Worm (Caenorhabditis elegans): Measurements from ENCODE around the gene K07E12.2.
A peak's percentile ranks its signal among the peaks of the same experiment; 100 is the strongest.

DNA sequence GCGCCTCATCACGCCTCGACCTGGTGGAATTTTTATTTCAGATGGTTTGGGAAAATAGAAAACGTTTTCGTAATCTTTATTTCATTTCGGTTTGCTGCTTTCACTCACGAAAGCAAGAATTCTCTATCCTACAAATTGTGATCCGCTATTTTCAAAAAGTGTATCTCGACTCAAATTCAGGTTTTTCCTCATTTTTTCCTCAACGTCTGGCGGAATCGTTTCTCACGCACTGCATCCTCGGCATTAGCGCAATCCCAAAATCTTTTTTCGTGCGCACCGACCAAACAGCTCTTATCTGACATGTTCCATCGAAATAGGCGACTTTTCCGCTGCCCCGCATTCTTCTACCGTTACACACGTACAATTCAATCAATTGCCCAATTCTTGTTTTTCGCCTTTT, 18.8 kb upstream of the K07E12.2 start, which contains the start of gene F37A4.3:
- TF ChIP-seq zfp-2 (tag; optimal IDR thresholded peaks at IDR 0.05) (no peak), unc-62 (GFP tag; optimal IDR thresholded peaks at IDR 0.05 in 1 of 2) (peak in 1 of 2 experiments; percentile 24), unc-62 (tag; optimal IDR thresholded peaks at IDR 0.05) (no peak), pha-4 (GFP tag; IDR thresholded peaks at IDR 0.05) (no peak), pha-4 (tag; optimal IDR thresholded peaks at IDR 0.05) (no peak), mes-2 (tag; optimal IDR thresholded peaks at IDR 0.05; ENCODE audit: poor library complexity, severe bottlenecking) (no peak), nhr-11 (tag; optimal IDR thresholded peaks at IDR 0.05) (no peak), zag-1 (tag; optimal IDR thresholded peaks at IDR 0.05) (no peak), nhr-77 (tag; optimal IDR thresholded peaks at IDR 0.05) (no peak), ctbp-1 (GFP tag; IDR thresholded peaks at IDR 0.05) (no peak), ztf-11 (tag; optimal IDR thresholded peaks at IDR 0.05) (no peak), nhr-237 (tag; optimal IDR thresholded peaks at IDR 0.05) (no peak), pqm-1 (tag; optimal IDR thresholded peaks at IDR 0.05) (no peak), F49E8.2 (tag; optimal IDR thresholded peaks at IDR 0.05; ENCODE audit: borderline replicate concordance) (no peak), skn-1 (tag; optimal IDR thresholded peaks at IDR 0.05) (no peak)

Data from whole organism, L4 larva.